Worm (Caenorhabditis elegans): ENCODE measurements around the gene ttr-33.
A peak's percentile ranks its signal among the peaks of the same experiment; 100 is the strongest.

The ttr-33 gene

DNA sequence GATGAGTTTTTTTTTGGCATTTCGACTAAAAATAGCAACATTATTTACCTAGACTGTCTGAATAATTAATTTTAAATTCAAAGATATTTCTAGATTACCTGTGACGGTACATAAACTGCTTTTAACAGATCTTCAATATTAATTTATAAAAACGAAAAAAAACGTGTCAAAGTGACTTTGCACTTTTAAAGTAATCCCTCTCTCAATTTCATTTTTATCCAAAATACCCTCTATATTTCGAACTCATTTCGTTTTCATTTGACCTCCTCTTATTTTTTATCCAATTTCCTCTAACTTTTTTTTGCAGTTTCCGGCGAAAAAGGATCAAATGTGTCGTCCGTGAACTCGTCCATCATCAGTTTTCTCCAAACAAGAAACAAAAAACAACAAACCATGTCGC, 37.7 kb upstream of the ttr-33 start, which contains the start of gene F40A3.4:
Gene F40A3.4, plus strand, starts transcription at position 301 of the 400 bp plus-strand sequence.
- TF ChIP-seq fkh-10 (GFP tag; optimal IDR thresholded peaks at IDR 0.05), result no peak
- no peak for TF ChIP-seq unc-55 (GFP tag; optimal IDR thresholded peaks at IDR 0.05)
- no peak for TF ChIP-seq ceh-14 (tag; optimal IDR thresholded peaks at IDR 0.05)
- no peak for TF ChIP-seq sox-2 (GFP tag; IDR thresholded peaks at IDR 0.05)
- TF ChIP-seq ceh-45 (GFP tag; IDR thresholded peaks at IDR 0.05), result no peak

DNA sequence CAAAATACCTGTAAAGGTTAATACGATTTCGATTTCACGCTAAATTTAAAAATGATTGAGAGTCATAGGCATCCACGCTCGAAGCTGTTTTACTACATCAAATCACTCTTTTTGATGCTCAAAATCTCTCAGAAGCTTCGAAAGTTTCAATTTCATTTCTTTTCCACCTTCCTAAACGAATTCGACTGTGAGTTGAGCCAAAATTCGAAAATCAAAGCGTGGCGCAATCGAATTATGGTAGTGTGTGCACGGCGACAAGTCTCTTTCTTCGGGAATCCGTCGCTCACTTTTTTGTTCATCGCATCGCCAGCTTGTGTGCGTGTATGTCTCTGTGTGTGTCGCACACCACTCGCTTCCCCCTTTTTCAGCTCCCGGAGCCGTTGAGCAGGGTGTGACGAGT, 35.2 kb upstream of the ttr-33 start:
- TF ChIP-seq fkh-10 (GFP tag; optimal IDR thresholded peaks at IDR 0.05), result peak; percentile 16
- TF ChIP-seq ceh-31 (tag; optimal IDR thresholded peaks at IDR 0.05), result no peak
- TF ChIP-seq unc-42 (tag; optimal IDR thresholded peaks at IDR 0.05), result peak; percentile 96
- TF ChIP-seq fax-1 (tag; optimal IDR thresholded peaks at IDR 0.05), result no peak
- no peak for TF ChIP-seq ceh-48 (tag; optimal IDR thresholded peaks at IDR 0.05)
- TF ChIP-seq lin-11 (tag; optimal IDR thresholded peaks at IDR 0.05), result no peak
- TF ChIP-seq mec-3 (tag; optimal IDR thresholded peaks at IDR 0.05; ENCODE audit: borderline replicate concordance), result no peak
- TF ChIP-seq ceh-14 (tag; optimal IDR thresholded peaks at IDR 0.05), result no peak
- no peak for TF ChIP-seq pax-1 (tag; optimal IDR thresholded peaks at IDR 0.05)
- no peak for TF ChIP-seq ets-4 (tag; optimal IDR thresholded peaks at IDR 0.05)
- TF ChIP-seq fkh-6 (tag; optimal IDR thresholded peaks at IDR 0.05), result no peak
- TF ChIP-seq ceh-30 (tag; optimal IDR thresholded peaks at IDR 0.05), result no peak
- no peak for TF ChIP-seq ama-1 (optimal IDR thresholded peaks at IDR 0.05)
- no peak for TF ChIP-seq K09A11.1 (tag; optimal IDR thresholded peaks at IDR 0.05; ENCODE audit: insufficient read depth)
- no peak for TF ChIP-seq unc-86 (tag; optimal IDR thresholded peaks at IDR 0.05)

DNA sequence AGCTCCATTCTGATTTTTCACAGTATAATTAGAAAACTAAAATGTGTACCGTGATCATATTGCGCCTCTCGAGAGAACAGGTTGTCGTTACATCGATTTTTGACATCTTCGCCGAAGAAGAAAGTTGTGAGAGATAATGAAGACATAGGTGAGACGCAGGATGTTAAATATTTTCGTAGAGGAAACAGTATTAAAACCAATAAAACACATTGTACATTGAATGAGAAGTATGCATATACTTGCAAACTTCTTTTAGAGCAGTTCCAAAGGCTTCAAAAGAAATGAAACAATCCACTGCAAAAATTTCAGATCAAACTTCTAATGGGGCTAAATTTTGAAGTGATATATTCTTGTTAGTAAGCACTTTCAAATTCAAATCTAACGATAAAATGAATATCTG, 33.0 kb upstream of the ttr-33 start, which contains the start of gene nipi-4:
Gene nipi-4, minus strand, starts transcription at position 101 of the 400 bp plus-strand sequence.
- TF ChIP-seq pqm-1 (tag; optimal IDR thresholded peaks at IDR 0.05), result no peak
- no peak for TF ChIP-seq fkh-6 (tag; optimal IDR thresholded peaks at IDR 0.05)

DNA sequence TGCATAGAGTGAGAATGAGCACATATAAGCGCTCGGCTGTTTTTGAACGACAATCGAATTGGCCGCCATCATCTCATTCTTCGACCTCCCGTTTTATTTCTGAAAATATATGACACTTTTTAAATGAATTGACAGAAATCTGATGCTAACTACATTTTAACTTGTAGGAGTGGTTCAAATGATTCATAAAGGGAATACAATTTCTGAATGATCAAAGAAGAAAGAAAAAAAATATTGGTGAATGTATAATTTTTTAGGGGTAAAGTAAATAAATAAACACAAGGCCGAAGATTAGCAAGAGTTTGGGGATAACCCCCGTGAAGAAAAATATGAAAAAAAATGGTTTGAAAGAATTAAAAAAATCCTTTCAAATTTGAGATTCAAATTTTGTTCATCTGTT, 27.0 kb upstream of the ttr-33 start, which contains the start of gene C37C3.11:
Gene C37C3.11, minus strand, starts transcription at position 101 of the 400 bp plus-strand sequence.
- TF ChIP-seq dve-1 (tag; optimal IDR thresholded peaks at IDR 0.05) (no peak), T23F11.4 (GFP tag; optimal IDR thresholded peaks at IDR 0.05) (no peak), hlh-13 (GFP tag; optimal IDR thresholded peaks at IDR 0.05) (no peak), ceh-48 (tag; optimal IDR thresholded peaks at IDR 0.05) (no peak), ceh-22 (tag; optimal IDR thresholded peaks at IDR 0.05) (no peak), ama-1 (optimal IDR thresholded peaks at IDR 0.05) (no peak)

DNA sequence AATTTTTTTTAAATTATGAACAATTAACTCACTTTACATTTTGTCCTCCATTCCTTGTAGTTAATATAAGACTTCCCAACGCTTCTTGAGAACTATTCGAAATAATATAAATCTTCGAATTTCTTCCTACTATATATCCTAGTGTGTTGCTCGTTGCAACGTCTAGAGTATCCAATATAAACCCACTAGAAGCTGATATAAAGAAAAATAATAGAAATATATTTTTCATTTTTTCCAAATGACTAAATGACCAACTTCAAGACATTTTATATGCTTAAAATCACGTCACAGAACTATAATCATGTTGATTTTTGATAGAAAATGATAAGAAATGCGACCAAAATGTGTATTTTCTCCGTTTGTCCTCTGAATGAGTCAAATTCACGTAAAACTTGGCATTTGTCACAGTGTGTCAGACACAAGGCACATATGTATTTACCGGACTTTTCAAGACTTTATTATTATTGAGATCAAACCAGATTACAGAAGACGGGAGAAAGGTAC, 25.4 kb upstream of the ttr-33 start, which contains the start of gene C37C3.10:
Gene C37C3.10, minus strand, starts transcription at position 51 of the 504 bp plus-strand sequence.
- TF ChIP-seq C08G9.2 (tag; optimal IDR thresholded peaks at IDR 0.05), result no peak

DNA sequence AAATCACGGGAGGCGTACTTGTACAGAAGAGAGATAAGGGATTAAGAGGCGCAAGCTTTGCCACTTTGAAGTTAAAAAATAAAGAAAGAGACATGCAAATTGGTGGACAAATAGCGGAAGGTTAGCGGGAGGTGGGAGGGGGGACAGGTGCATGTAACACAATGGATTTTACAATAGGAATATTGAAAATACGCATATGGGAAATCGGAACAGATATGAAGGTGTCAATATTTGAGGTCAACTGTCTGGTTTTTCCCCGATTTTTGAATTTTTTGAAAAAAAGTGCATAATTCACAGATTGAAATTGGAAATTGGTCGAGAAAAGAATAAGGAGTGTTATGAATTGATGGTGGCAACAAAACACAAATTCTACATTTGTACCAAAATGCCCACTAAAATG, 24.1 kb upstream of the ttr-33 start, which contains the start of gene C37C3.17:
Gene C37C3.17, minus strand, starts transcription at position 101 of the 400 bp plus-strand sequence.
- TF ChIP-seq hlh-15 (tag; optimal IDR thresholded peaks at IDR 0.05) (no peak), dve-1 (tag; optimal IDR thresholded peaks at IDR 0.05) (no peak), fax-1 (tag; optimal IDR thresholded peaks at IDR 0.05) (no peak)

DNA sequence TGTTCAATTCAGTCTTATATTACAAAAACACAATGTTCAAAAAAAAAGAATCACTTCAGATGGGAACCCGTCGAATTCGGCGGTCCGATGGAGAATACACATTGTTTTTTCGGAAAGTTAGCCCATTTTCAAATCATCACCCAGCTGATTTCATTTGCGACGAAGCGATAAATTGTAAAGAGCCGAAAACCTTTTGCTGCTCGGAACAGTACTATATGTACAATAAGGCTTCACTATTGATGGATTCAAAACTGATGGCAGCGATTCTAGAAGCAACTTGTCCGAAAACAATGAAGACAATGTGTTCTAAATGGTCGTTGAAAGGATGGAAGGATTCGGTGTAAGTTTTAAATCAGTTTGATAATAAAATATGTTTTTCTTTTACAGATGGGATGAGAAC, 20.2 kb upstream of the ttr-33 start, which contains the start of gene C37C3.1:
Gene C37C3.1, plus strand, starts transcription at position 33 of the 400 bp plus-strand sequence.
- no peak for TF ChIP-seq ceh-30 (tag; optimal IDR thresholded peaks at IDR 0.05)
- TF ChIP-seq sdc-2 (tag; optimal IDR thresholded peaks at IDR 0.05), result no peak
- TF ChIP-seq unc-3 (GFP tag; conservative IDR thresholded peaks at IDR 0.05), result no peak
- TF ChIP-seq unc-3 (tag; optimal IDR thresholded peaks at IDR 0.05), result no peak
- TF ChIP-seq eyg-1 (tag; optimal IDR thresholded peaks at IDR 0.05), result no peak
- no peak for TF ChIP-seq ceh-31 (tag; optimal IDR thresholded peaks at IDR 0.05)
- TF ChIP-seq pha-2 (tag; optimal IDR thresholded peaks at IDR 0.05), result no peak
- no peak for TF ChIP-seq ceh-14 (tag; optimal IDR thresholded peaks at IDR 0.05)

All from whole organism, late embryonic.